Fruit fly (Drosophila melanogaster) whole organism, wandering third instar larva: ENCODE data around the gene Eh.
A peak's percentile ranks its signal among the peaks of the same experiment; 100 is the strongest.

Source experiments
- Abd-B ChIP-seq: fragments of >200 bp; optimal IDR thresholded peaks from 2 replicates; lab custom pipeline; 2017; ENCODE audit warnings: missing biosample characterization, missing genetic modification characterization
- CG32264 ChIP-seq: fragments of 200-800 bp; sonication (Bioruptor generic); optimal IDR thresholded peaks from 2 replicates; lab custom pipeline; 2016; ENCODE audit warnings: missing biosample characterization, missing genetic modification characterization
- CG9705 ChIP-seq: fragments of 200-800 bp; sonication (Bioruptor generic); optimal IDR thresholded peaks from 2 replicates; lab custom pipeline; 2018; ENCODE audit warnings: missing biosample characterization, mild to moderate bottlenecking, missing genetic modification characterization
- CrebA ChIP-seq: fragments of 200-800 bp; sonication (Bioruptor generic); optimal IDR thresholded peaks from 2 replicates; lab custom pipeline; 2016; ENCODE audit warnings: missing biosample characterization, mild to moderate bottlenecking, missing genetic modification characterization, borderline replicate concordance
- Dfd ChIP-seq: fragments of >200 bp; optimal IDR thresholded peaks from 2 replicates; lab custom pipeline; 2017; ENCODE audit warnings: missing biosample characterization, missing genetic modification characterization
- Dif ChIP-seq: fragments of 200-275, 200-300 bp; sonication (Bioruptor generic); optimal IDR thresholded peaks from 2 replicates; lab custom pipeline; 2018; ENCODE audit warnings: missing biosample characterization, missing genetic modification characterization; ENCODE audit not compliant: partially characterized antibody
- HLH106 ChIP-seq: fragments of 200-800 bp; optimal IDR thresholded peaks from 3 replicates; lab custom pipeline; 2019; ENCODE audit warnings: missing biosample characterization, mild to moderate bottlenecking, missing genetic modification characterization, moderate library complexity
- Hnf4 ChIP-seq: fragments of 200-800 bp; sonication (Bioruptor generic); optimal IDR thresholded peaks from 2 replicates; lab custom pipeline; 2016; ENCODE audit warnings: missing biosample characterization, mild to moderate bottlenecking, missing genetic modification characterization
- Hr83 ChIP-seq: fragments of 200-300 bp; sonication (Bioruptor generic); optimal IDR thresholded peaks from 2 replicates; lab custom pipeline; 2016; ENCODE audit warnings: missing biosample characterization, mild to moderate bottlenecking, missing genetic modification characterization, moderate library complexity; ENCODE audit not compliant: poor library complexity, severe bottlenecking
- Jra ChIP-seq: sonication (Bioruptor generic); optimal IDR thresholded peaks from 2 replicates; lab custom pipeline; 2016; ENCODE audit warnings: missing biosample characterization, missing genetic modification characterization
- Myc ChIP-seq: fragments of >200 bp; optimal IDR thresholded peaks from 2 replicates; lab custom pipeline; 2017
- OdsH ChIP-seq: fragments of 200-800 bp; sonication (Bioruptor generic); optimal IDR thresholded peaks from 2 replicates; lab custom pipeline; 2016; ENCODE audit warnings: missing biosample characterization, mild to moderate bottlenecking, missing genetic modification characterization
- Sp1 ChIP-seq: fragments of 200-800 bp; sonication (Bioruptor generic); optimal IDR thresholded peaks from 3 replicates; lab custom pipeline; 2019; ENCODE audit warnings: missing biosample characterization, mild to moderate bottlenecking, missing genetic modification characterization, moderate library complexity
- Vsx2 ChIP-seq: fragments of 200-300, 225-300 bp; sonication (Bioruptor generic); optimal IDR thresholded peaks from 2 replicates; lab custom pipeline; 2018; ENCODE audit warnings: missing biosample characterization, missing genetic modification characterization; ENCODE audit not compliant: partially characterized antibody
- br ChIP-seq: fragments of 200-800 bp; sonication (Bioruptor generic); optimal IDR thresholded peaks from 2 replicates; lab custom pipeline; 2016; ENCODE audit warnings: missing biosample characterization, missing genetic modification characterization
- brk ChIP-seq: fragments of 200-800 bp; sonication (Bioruptor generic); optimal IDR thresholded peaks from 2 replicates; lab custom pipeline; 2016; ENCODE audit warnings: missing biosample characterization, mild to moderate bottlenecking, missing genetic modification characterization
- dmrt93B ChIP-seq: fragments of 200-800 bp; sonication (Bioruptor generic); optimal IDR thresholded peaks from 2 replicates; lab custom pipeline; 2018; ENCODE audit warnings: missing biosample characterization, mild to moderate bottlenecking, missing genetic modification characterization
- dsf ChIP-seq: sonication (Bioruptor generic); optimal IDR thresholded peaks from 2 replicates; lab custom pipeline; 2016; ENCODE audit warnings: missing biosample characterization, missing genetic modification characterization, borderline replicate concordance
- ey ChIP-seq: fragments of 200-800 bp; sonication (Bioruptor generic); optimal IDR thresholded peaks from 2 replicates; lab custom pipeline; 2016; ENCODE audit warnings: missing biosample characterization, missing genetic modification characterization
- foxo ChIP-seq, 2 experiments: fragments of 200-800 bp; sonication (Bioruptor generic); optimal IDR thresholded peaks; 2 replicates in 1 of 2; 3 replicates in 1 of 2; lab custom pipeline; 2016 to 2017; ENCODE audit warnings: missing biosample characterization in 2 of 2, missing genetic modification characterization in 2 of 2
- fru ChIP-seq: fragments of 200-800 bp; sonication (Bioruptor generic); optimal IDR thresholded peaks from 3 replicates; lab custom pipeline; 2016; ENCODE audit warnings: missing biosample characterization, mild to moderate bottlenecking, missing genetic modification characterization
- h ChIP-seq: fragments of 200-800 bp; sonication (Bioruptor generic); optimal IDR thresholded peaks from 3 replicates; lab custom pipeline; 2016; ENCODE audit warnings: missing biosample characterization, mild to moderate bottlenecking, missing genetic modification characterization
- lola ChIP-seq: fragments of >200 bp; optimal IDR thresholded peaks from 2 replicates; lab custom pipeline; 2017; ENCODE audit warnings: missing biosample characterization, missing genetic modification characterization
- psq ChIP-seq: fragments of 200-800 bp; sonication (Bioruptor generic); optimal IDR thresholded peaks from 3 replicates; lab custom pipeline; 2017; ENCODE audit warnings: missing biosample characterization, mild to moderate bottlenecking, missing genetic modification characterization, moderate library complexity
- rgr ChIP-seq: fragments of 200-800 bp; sonication (Bioruptor generic); optimal IDR thresholded peaks from 3 replicates; lab custom pipeline; 2016; ENCODE audit warnings: missing biosample characterization, mild to moderate bottlenecking, missing genetic modification characterization
- sage ChIP-seq: fragments of 200-800 bp; sonication (Bioruptor generic); optimal IDR thresholded peaks from 2 replicates; lab custom pipeline; 2016; ENCODE audit warnings: missing biosample characterization, mild to moderate bottlenecking, missing genetic modification characterization
- sv ChIP-seq: fragments of 200-800 bp; sonication (Bioruptor generic); optimal IDR thresholded peaks from 3 replicates; lab custom pipeline; 2016; ENCODE audit warnings: missing biosample characterization, missing genetic modification characterization
- tai ChIP-seq: sonication (Bioruptor generic); optimal IDR thresholded peaks from 2 replicates; lab custom pipeline; 2016; ENCODE audit warnings: missing biosample characterization, missing genetic modification characterization

Eh gene

dm6 chr3R:17404155-17404554 is 44.5 kb downstream of the Eh start:
- TF ChIP-seq fru (GFP tag; lab: Kevin White, UChicago), result peak; percentile 2
- no peak for TF ChIP-seq Dfd
- no peak for TF ChIP-seq dsf (GFP tag; lab: Kevin White, UChicago)
- no peak for TF ChIP-seq CrebA
- TF ChIP-seq brk (GFP tag; lab: Kevin White, UChicago), result peak; percentile 40
- peak; percentile 77 for TF ChIP-seq Hr83 (GFP tag; lab: Kevin White, UChicago)
- no peak for TF ChIP-seq Sp1
- peak; percentile 78 for TF ChIP-seq Hnf4
- TF ChIP-seq foxo (GFP tag; optimal IDR thresholded peaks at IDR 0.05; lab: Kevin White, UChicago), result peak in 1 of 2 experiments; percentile 5
- TF ChIP-seq tai, result peak; percentile 59
- no peak for TF ChIP-seq Dif (GFP tag; lab: Kevin White, UChicago)
- no peak for TF ChIP-seq ey (GFP tag; lab: Kevin White, UChicago)
- TF ChIP-seq dmrt93B (GFP tag; lab: Kevin White, UChicago), result no peak
- peak; percentile 60 for TF ChIP-seq OdsH (GFP tag; lab: Kevin White, UChicago)
- no peak for TF ChIP-seq Abd-B (GFP tag; lab: Kevin White, UChicago)
- peak; percentile 36 for TF ChIP-seq Jra (GFP tag; lab: Kevin White, UChicago)
- peak; percentile 55 for TF ChIP-seq br (GFP tag; lab: Kevin White, UChicago)
- no peak for TF ChIP-seq CG9705 (GFP tag; lab: Kevin White, UChicago)
- TF ChIP-seq Vsx2 (GFP tag; lab: Kevin White, UChicago), result no peak
- TF ChIP-seq lola (GFP tag; lab: Kevin White, UChicago), result no peak
- TF ChIP-seq rgr (GFP tag; lab: Kevin White, UChicago), result peak; percentile 72
- TF ChIP-seq HLH106 (tag; lab: Kevin White, UChicago), result peak; percentile 12
- peak; percentile 16 for TF ChIP-seq h (GFP tag; lab: Kevin White, UChicago)
- TF ChIP-seq, all 38 proteins: peak for 12

- TF ChIP-seq Vsx2 (GFP tag; lab: Kevin White, UChicago) (peak; percentile 45), CG9705 (GFP tag; lab: Kevin White, UChicago) (no peak), CG32264 (GFP tag; lab: Kevin White, UChicago) (no peak), sv (no peak), brk (GFP tag; lab: Kevin White, UChicago) (no peak)
These were observed 45.0 kb downstream of the Eh start, which contains the start of gene CG34280 for dm6 chr3R:17403618-17404017. Gene CG34280, minus strand, starts transcription at chr3R:17403718.

dm6 chr3R:17403188-17403587 is 45.5 kb downstream of the Eh start, which contains the start of gene CG34279:
Gene CG34279, minus strand, starts transcription at chr3R:17403288.
- no peak for TF ChIP-seq sage (GFP tag; lab: Kevin White, UChicago)
- peak; percentile 11 for TF ChIP-seq Hnf4
- TF ChIP-seq rgr (GFP tag; lab: Kevin White, UChicago), result peak; percentile 21
- TF ChIP-seq h (GFP tag; lab: Kevin White, UChicago), result peak; percentile 34

dm6 chr3R:17402434-17402833 is 46.2 kb downstream of the Eh start, which contains the start of gene Sur-8:
Gene Sur-8, minus strand, starts transcription at chr3R:17402515.
- TF ChIP-seq OdsH (GFP tag; lab: Kevin White, UChicago) (peak; percentile 35), rgr (GFP tag; lab: Kevin White, UChicago) (peak; percentile 54), fru (GFP tag; lab: Kevin White, UChicago) (peak; percentile 24), br (GFP tag; lab: Kevin White, UChicago) (peak; percentile 48), psq (GFP tag; lab: Kevin White, UChicago) (peak; percentile 26), sv (peak; percentile 33), Hr83 (GFP tag; lab: Kevin White, UChicago) (peak; percentile 64), dsf (GFP tag; lab: Kevin White, UChicago) (no peak), HLH106 (tag; lab: Kevin White, UChicago) (peak; percentile 29), sage (GFP tag; lab: Kevin White, UChicago) (no peak), tai (no peak), ey (GFP tag; lab: Kevin White, UChicago) (peak; percentile 39), dmrt93B (GFP tag; lab: Kevin White, UChicago) (peak; percentile 25), h (GFP tag; lab: Kevin White, UChicago) (peak; percentile 50), Dif (GFP tag; lab: Kevin White, UChicago) (no peak), Myc (lab: Kevin White, UChicago) (peak; percentile 32), CrebA (no peak), foxo (GFP tag; optimal IDR thresholded peaks at IDR 0.05; lab: Kevin White, UChicago) (peak in 1 of 2 experiments; percentile 57), brk (GFP tag; lab: Kevin White, UChicago) (no peak)
